Worm (Caenorhabditis elegans): ENCODE measurements around the gene ttr-54.

Gene ttr-54

ce11 chrIV:10206182-10206581 lies 50.6 kb downstream of the ttr-54 start, which contains the start of gene K04D7.6:
K04D7.6 (minus strand) TSS chrIV:10206282.
- TF ChIP-seq pqm-1 (tag; optimal IDR thresholded peaks at IDR 0.05), result no peak
- no peak for TF ChIP-seq ceh-48 (tag; optimal IDR thresholded peaks at IDR 0.05)
- TF ChIP-seq pag-3 (tag; optimal IDR thresholded peaks at IDR 0.05; ENCODE audit: borderline replicate concordance), result no peak
- no peak for TF ChIP-seq ceh-30 (tag; optimal IDR thresholded peaks at IDR 0.05)
- no peak for TF ChIP-seq hlh-8 (tag; optimal IDR thresholded peaks at IDR 0.05)
- TF ChIP-seq fkh-6 (tag; optimal IDR thresholded peaks at IDR 0.05), result no peak
- no peak for TF ChIP-seq odd-2 (tag; optimal IDR thresholded peaks at IDR 0.05)
- TF ChIP-seq pha-4 (tag; optimal IDR thresholded peaks at IDR 0.05), result no peak
- TF ChIP-seq fkh-10 (GFP tag; optimal IDR thresholded peaks at IDR 0.05), result no peak
- TF ChIP-seq F13H6.1 (tag; optimal IDR thresholded peaks at IDR 0.05), result no peak
- TF ChIP-seq npax-4 (tag; optimal IDR thresholded peaks at IDR 0.05), result no peak
- TF ChIP-seq hlh-30 (tag; optimal IDR thresholded peaks at IDR 0.05; ENCODE audit: insufficient read depth), result no peak
- no peak for TF ChIP-seq K09A11.1 (tag; optimal IDR thresholded peaks at IDR 0.05; ENCODE audit: insufficient read depth)
- no peak for TF ChIP-seq lim-6 (tag; optimal IDR thresholded peaks at IDR 0.05)
- TF ChIP-seq T23F11.4 (GFP tag; optimal IDR thresholded peaks at IDR 0.05), result no peak
- no peak for TF ChIP-seq ceh-34 (tag; optimal IDR thresholded peaks at IDR 0.05)
- TF ChIP-seq hlh-6 (tag; optimal IDR thresholded peaks at IDR 0.05), result no peak
